Fruit fly (Drosophila melanogaster) whole organism, embryonic: ENCODE data around the gene ebd1.

Experiments used
- Ada2b ChIP-seq: fragments of 200-800 bp; sonication (Bioruptor generic); IDR thresholded peaks from 2 replicates; pipeline ENCODE4 v1.3.6; 2022; ENCODE audit warnings: missing biosample characterization, missing genetic modification characterization
- Atf3 ChIP-seq: fragments of 200-800 bp; sonication (Bioruptor generic); optimal IDR thresholded peaks from 3 replicates; lab custom pipeline; 2016; ENCODE audit warnings: missing biosample characterization, missing genetic modification characterization
- CG10321 ChIP-seq: fragments of 200-800 bp; sonication (Bioruptor generic); IDR thresholded peaks from 2 replicates; pipeline ENCODE4 v1.3.6; 2022; ENCODE audit warnings: missing biosample characterization, missing genetic modification characterization
- CG12219 ChIP-seq: fragments of 200-800 bp; sonication (Bioruptor generic); optimal IDR thresholded peaks from 3 replicates; lab custom pipeline; 2018; ENCODE audit warnings: missing biosample characterization, mild to moderate bottlenecking, missing genetic modification characterization
- CG13894 ChIP-seq: fragments of 200-800 bp; sonication (Bioruptor generic); optimal IDR thresholded peaks from 3 replicates; lab custom pipeline; 2018; ENCODE audit warnings: missing biosample characterization, mild to moderate bottlenecking, missing genetic modification characterization, moderate library complexity
- CG15514 ChIP-seq: fragments of 200-800 bp; sonication (Bioruptor generic); optimal IDR thresholded peaks from 3 replicates; lab custom pipeline; 2017; ENCODE audit warnings: missing biosample characterization, missing genetic modification characterization, mild to moderate bottlenecking, moderate library complexity, missing genetic modification reagents
- CG17568 ChIP-seq: fragments of 200-800 bp; sonication (Bioruptor generic); optimal IDR thresholded peaks from 2 replicates; lab custom pipeline; 2018; ENCODE audit warnings: missing biosample characterization, mild to moderate bottlenecking, missing genetic modification characterization, moderate library complexity
- CG17802 ChIP-seq: fragments of 200-800 bp; sonication (Bioruptor generic); optimal IDR thresholded peaks from 2 replicates; lab custom pipeline; 2018; ENCODE audit warnings: missing biosample characterization, mild to moderate bottlenecking, missing genetic modification characterization, moderate library complexity
- CG17829 ChIP-seq: fragments of 200-800 bp; optimal IDR thresholded peaks from 2 replicates; lab custom pipeline; 2019; ENCODE audit warnings: missing biosample characterization, mild to moderate bottlenecking, missing genetic modification characterization, moderate library complexity
- CG31441 ChIP-seq: fragments of 200-800 bp; sonication (Bioruptor generic); IDR thresholded peaks from 2 replicates; pipeline ENCODE4 v1.3.6; 2022; ENCODE audit warnings: missing biosample characterization, missing genetic modification characterization
- CG4282 ChIP-seq: fragments of 200-800 bp; sonication (Bioruptor generic); optimal IDR thresholded peaks from 2 replicates; lab custom pipeline; 2016; ENCODE audit warnings: missing biosample characterization, missing genetic modification characterization
- CG4328 ChIP-seq: fragments of 200-800 bp; sonication (Bioruptor generic); optimal IDR thresholded peaks from 3 replicates; lab custom pipeline; 2017; ENCODE audit warnings: missing biosample characterization, missing genetic modification reagents, missing genetic modification characterization
- CG6272 ChIP-seq: fragments of 200-800 bp; sonication (Bioruptor generic); IDR thresholded peaks from 2 replicates; pipeline ENCODE4 v1.3.6; 2022; ENCODE audit warnings: missing biosample characterization, missing genetic modification characterization
- CG6689 ChIP-seq: fragments of 200-800 bp; sonication (Bioruptor generic); IDR thresholded peaks from 2 replicates; pipeline ENCODE4 v1.3.6; 2022; ENCODE audit warnings: missing biosample characterization, missing genetic modification characterization
- CG7271 ChIP-seq: fragments of 200-800 bp; sonication (Bioruptor generic); optimal IDR thresholded peaks from 2 replicates; lab custom pipeline; 2018; ENCODE audit warnings: missing biosample characterization, mild to moderate bottlenecking, missing genetic modification characterization, moderate library complexity
- CG7928 ChIP-seq: fragments of 200-800 bp; sonication (Bioruptor generic); optimal IDR thresholded peaks from 2 replicates; lab custom pipeline; 2017; ENCODE audit warnings: missing biosample characterization, mild to moderate bottlenecking, missing genetic modification characterization
- CG7963 ChIP-seq: fragments of 200-800 bp; sonication (Bioruptor generic); IDR thresholded peaks from 3 replicates; pipeline ENCODE4 v1.3.6; 2022; ENCODE audit warnings: missing biosample characterization, missing genetic modification characterization; ENCODE audit not compliant: partially characterized antibody
- CG8359 ChIP-seq: fragments of 200-800 bp; sonication (Bioruptor generic); optimal IDR thresholded peaks from 2 replicates; lab custom pipeline; 2017; ENCODE audit warnings: missing biosample characterization, mild to moderate bottlenecking, missing genetic modification characterization, borderline replicate concordance
- Camta ChIP-seq: fragments of 200-800 bp; sonication (Bioruptor generic); optimal IDR thresholded peaks from 2 replicates; lab custom pipeline; 2016; ENCODE audit warnings: missing biosample characterization, missing genetic modification characterization
- Deaf1 ChIP-seq: fragments of 200-800 bp; optimal IDR thresholded peaks from 3 replicates; lab custom pipeline; 2019; ENCODE audit warnings: missing biosample characterization, mild to moderate bottlenecking, missing genetic modification characterization, moderate library complexity
- Dp ChIP-seq: fragments of 200-800 bp; sonication (Bioruptor generic); optimal IDR thresholded peaks from 2 replicates; lab custom pipeline; 2018; ENCODE audit warnings: missing biosample characterization, mild to moderate bottlenecking, missing genetic modification characterization, moderate library complexity
- Ets65A ChIP-seq: fragments of 200-800 bp; sonication (Bioruptor generic); peaks from one replicate; lab custom pipeline; 2016; ENCODE audit warnings: missing biosample characterization, missing genetic modification characterization
- Fer3 ChIP-seq: fragments of 200-800 bp; sonication (Bioruptor generic); optimal IDR thresholded peaks from 2 replicates; lab custom pipeline; 2018; ENCODE audit warnings: missing biosample characterization, mild to moderate bottlenecking, missing genetic modification characterization, moderate library complexity
- HmgD ChIP-seq: fragments of 200-800 bp; sonication (Bioruptor generic); optimal IDR thresholded peaks from 3 replicates; lab custom pipeline; 2016; ENCODE audit warnings: missing biosample characterization, missing genetic modification characterization
- HmgZ ChIP-seq: fragments of 200-800 bp; sonication (Bioruptor generic); optimal IDR thresholded peaks from 2 replicates; lab custom pipeline; 2018; ENCODE audit warnings: missing biosample characterization, mild to moderate bottlenecking, missing genetic modification characterization
- Kr ChIP-seq: fragments of 200-800 bp; sonication (Bioruptor generic); optimal IDR thresholded peaks from 2 replicates; lab custom pipeline; 2017; ENCODE audit warnings: missing biosample characterization, mild to moderate bottlenecking, missing genetic modification characterization
- Med ChIP-seq: fragments of 200-800 bp; sonication (Bioruptor generic); peaks from one replicate; lab custom pipeline; 2016; ENCODE audit warnings: missing biosample characterization, missing genetic modification characterization, mild to moderate bottlenecking, inconsistent platforms, moderate library complexity
- Spps ChIP-seq: fragments of 200-800 bp; sonication (Bioruptor generic); optimal IDR thresholded peaks from 2 replicates; lab custom pipeline; 2018; ENCODE audit warnings: missing biosample characterization, mild to moderate bottlenecking, missing genetic modification characterization
- btn ChIP-seq: fragments of 200-800 bp; sonication (Bioruptor generic); optimal IDR thresholded peaks from 2 replicates; lab custom pipeline; 2016; ENCODE audit warnings: missing biosample characterization, missing genetic modification characterization
- cad ChIP-seq: fragments of >200 bp; optimal IDR thresholded peaks from 2 replicates; lab custom pipeline; 2017; ENCODE audit warnings: missing biosample characterization, missing genetic modification characterization
- ci ChIP-seq: fragments of 200-800 bp; sonication (Bioruptor generic); IDR thresholded peaks from 3 replicates; pipeline ENCODE4 v1.3.6; 2022; ENCODE audit warnings: missing biosample characterization, missing genetic modification characterization
- croc ChIP-seq: fragments of 200-800 bp; sonication (Bioruptor generic); conservative IDR thresholded peaks from 3 replicates; pipeline ENCODE4 v1.3.6; 2022; ENCODE audit warnings: missing biosample characterization, missing genetic modification characterization
- crol ChIP-seq: fragments of 200-800 bp; sonication (Bioruptor generic); IDR thresholded peaks from 2 replicates; pipeline ENCODE4 v1.3.6; 2022; ENCODE audit warnings: missing biosample characterization, missing genetic modification characterization
- eve ChIP-seq, 2 experiments: fragments of >200 bp; optimal IDR thresholded peaks; 2 replicates each; lab custom pipeline; 2017; ENCODE audit warnings: missing biosample characterization in 2 of 2, missing genetic modification characterization in 2 of 2
- gt ChIP-seq: fragments of 200-800 bp; sonication (Bioruptor generic); IDR thresholded peaks from 2 replicates; pipeline ENCODE4 v1.3.6; 2022; ENCODE audit warnings: missing biosample characterization, missing genetic modification characterization
- ham ChIP-seq: fragments of 200-800 bp; sonication (Bioruptor generic); IDR thresholded peaks from 2 replicates; pipeline ENCODE4 v1.3.6; 2022; ENCODE audit warnings: missing biosample characterization, missing genetic modification characterization
- kah ChIP-seq: fragments of 200-800 bp; sonication (Bioruptor generic); optimal IDR thresholded peaks from 2 replicates; lab custom pipeline; 2018; ENCODE audit warnings: missing biosample characterization, mild to moderate bottlenecking, missing genetic modification characterization
- kni ChIP-seq: fragments of 200-800 bp; sonication (Bioruptor generic); optimal IDR thresholded peaks from 3 replicates; lab custom pipeline; 2017; ENCODE audit warnings: mild to moderate bottlenecking, missing biosample characterization, missing genetic modification reagents, missing genetic modification characterization
- lov ChIP-seq, 2 experiments: fragments of 200-800 bp in 1 of 2; fragments of >200 bp in 1 of 2; sonication (Bioruptor generic) in 1 of 2; IDR thresholded peaks in 1 of 2; optimal IDR thresholded peaks in 1 of 2; 2 replicates in 1 of 2; 3 replicates in 1 of 2; pipeline versions ENCODE4 v1.3.6 to Lab custom; 2017 to 2022; ENCODE audit warnings: missing biosample characterization in 1 of 2, missing genetic modification characterization in 1 of 2
- peb ChIP-seq: fragments of 200-800 bp; sonication (Bioruptor generic); IDR thresholded peaks from 2 replicates; pipeline ENCODE4 v1.3.6; 2022; ENCODE audit warnings: missing biosample characterization, missing genetic modification characterization
- psq ChIP-seq: fragments of 200-800 bp; sonication (Bioruptor generic); optimal IDR thresholded peaks from 2 replicates; lab custom pipeline; 2017; ENCODE audit warnings: missing biosample characterization, missing genetic modification characterization
- row ChIP-seq: fragments of 200-800 bp; sonication (Bioruptor generic); IDR thresholded peaks from 3 replicates; pipeline ENCODE4 v1.3.6; 2022; ENCODE audit warnings: missing biosample characterization, missing genetic modification characterization
- salm ChIP-seq: fragments of 200-800 bp; sonication (Bioruptor generic); optimal IDR thresholded peaks from 2 replicates; lab custom pipeline; 2018; ENCODE audit warnings: missing biosample characterization, mild to moderate bottlenecking, missing genetic modification characterization
- sens ChIP-seq: fragments of 200-800 bp; sonication (Bioruptor generic); peaks from one replicate; lab custom pipeline; 2016; ENCODE audit warnings: missing biosample characterization, missing genetic modification characterization
- shn ChIP-seq: fragments of 200-800 bp; sonication (Bioruptor generic); optimal IDR thresholded peaks from 3 replicates; lab custom pipeline; 2016; ENCODE audit warnings: missing biosample characterization, missing genetic modification characterization
- sna ChIP-seq: fragments of 200-800 bp; sonication (Bioruptor generic); IDR thresholded peaks from 2 replicates; pipeline ENCODE4 v1.3.6; 2022; ENCODE audit warnings: missing biosample characterization, missing genetic modification characterization; ENCODE audit not compliant: partially characterized antibody
- tin ChIP-seq: fragments of 200-800 bp; sonication (Bioruptor generic); optimal IDR thresholded peaks from 3 replicates; lab custom pipeline; 2016; ENCODE audit warnings: missing biosample characterization, missing genetic modification characterization
- usp ChIP-seq: fragments of >200 bp; optimal IDR thresholded peaks from 2 replicates; lab custom pipeline; 2017; ENCODE audit warnings: missing biosample characterization, missing genetic modification characterization

Gene ebd1

DNA sequence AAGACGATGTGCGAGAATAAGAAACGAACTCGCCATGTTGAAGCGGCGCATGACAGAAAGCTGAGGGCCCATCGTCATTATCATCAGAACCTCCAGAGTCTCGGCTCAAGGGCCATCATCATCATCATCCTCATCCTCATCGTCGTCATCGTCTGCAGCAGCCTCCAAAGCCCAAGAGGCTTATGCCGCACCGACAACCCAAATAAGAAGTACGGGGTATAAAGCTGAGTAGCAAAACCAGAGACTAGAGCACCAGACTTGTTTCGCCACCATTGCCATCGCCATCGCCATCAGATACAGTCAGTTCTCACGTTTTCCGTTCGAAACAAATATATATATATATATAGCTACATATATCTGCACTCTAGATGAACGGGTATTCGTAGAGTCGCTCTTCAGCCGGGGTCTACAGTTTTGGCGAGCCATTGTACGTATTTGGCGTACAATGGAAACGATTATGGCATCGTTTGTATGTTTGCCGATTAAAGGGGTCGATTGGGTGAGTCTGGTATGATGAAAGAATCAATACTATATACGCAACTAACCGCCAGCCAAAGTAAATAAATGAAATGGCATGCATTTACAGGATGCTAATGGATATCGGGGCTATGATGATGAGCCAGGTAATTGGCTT, 17.9 kb upstream of the ebd1 start:
- TF ChIP-seq CG17802 (tag; lab: Kevin White, UChicago) (no peak), HmgD (GFP tag; lab: Kevin White, UChicago) (no peak), Camta (no peak), CG7271 (tag; lab: Kevin White, UChicago) (no peak), row (GFP tag; lab: Robert Waterston, UW) (0 out of 3 replicates have a peak, but pooled peaks have one; percentile 1), salm (tag; lab: Kevin White, UChicago) (no peak), peb (GFP tag; lab: Robert Waterston, UW) (no peak), CG17829 (no peak), CG13894 (tag; lab: Kevin White, UChicago) (peak; percentile 100), CG12219 (GFP tag; lab: Kevin White, UChicago) (no peak), Ada2b (no peak), CG15514 (GFP tag; lab: Kevin White, UChicago) (no peak), CG31441 (GFP tag; lab: Robert Waterston, UW) (no peak), croc (GFP tag; lab: Robert Waterston, UW) (no peak), sens (GFP tag; lab: Kevin White, UChicago) (peak; percentile 42), CG4282 (no peak), Deaf1 (tag; lab: Kevin White, UChicago) (peak; percentile 23), gt (GFP tag; lab: Robert Waterston, UW) (no peak), CG7928 (GFP tag; lab: Kevin White, UChicago) (no peak), tin (GFP tag; lab: Kevin White, UChicago) (no peak), usp (GFP tag; lab: Kevin White, UChicago) (no peak), HmgZ (no peak), eve (GFP tag; optimal IDR thresholded peaks at IDR 0.05; lab: Kevin White, UChicago) (no peak)

DNA sequence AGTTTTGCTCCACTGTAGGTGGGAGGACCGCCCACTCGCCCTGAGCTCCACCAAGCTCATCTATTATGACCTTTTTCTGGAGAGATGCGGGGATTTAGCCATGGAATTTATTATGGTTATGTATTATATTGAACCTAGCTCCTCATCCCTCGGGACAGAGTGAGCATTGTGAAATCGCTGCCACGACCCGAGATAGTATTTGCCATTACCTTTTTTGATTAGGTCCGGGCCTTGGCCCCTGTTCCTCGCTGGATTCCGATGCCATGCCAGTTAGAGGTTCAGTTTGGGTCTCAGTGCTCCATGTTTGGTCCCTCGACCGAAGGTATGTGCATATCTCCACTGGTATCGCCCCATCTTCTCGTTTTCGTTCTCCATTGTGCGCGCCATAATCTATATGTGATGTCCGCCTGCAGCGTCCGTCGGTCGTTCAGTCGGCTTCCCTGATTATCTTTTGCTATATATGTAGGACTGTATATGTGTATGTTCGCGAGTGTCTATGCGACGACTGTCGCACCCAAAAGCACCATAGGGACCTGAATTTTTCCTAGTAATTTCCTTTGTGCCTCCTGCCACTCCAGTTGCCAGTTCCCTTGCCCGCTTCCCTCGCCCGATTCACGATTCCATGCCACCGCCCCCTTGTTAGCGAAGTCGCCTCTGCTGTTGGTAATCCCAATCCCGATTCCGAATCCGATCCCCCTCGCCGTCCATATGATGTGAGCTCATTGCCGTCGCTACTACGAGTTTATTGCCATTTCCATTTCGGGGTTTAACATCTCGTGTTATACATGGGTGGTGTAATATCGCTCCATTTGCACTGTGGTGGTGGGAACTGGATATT, 16.7 kb upstream of the ebd1 start:
- TF ChIP-seq Dp (GFP tag; lab: Kevin White, UChicago) = no peak
- no peak for TF ChIP-seq Atf3 (GFP tag; lab: Kevin White, UChicago)
- no peak for TF ChIP-seq shn (GFP tag; lab: Kevin White, UChicago)
- no peak for TF ChIP-seq CG17568
- no peak for TF ChIP-seq sna
- TF ChIP-seq Fer3 = no peak
- TF ChIP-seq btn (GFP tag; lab: Kevin White, UChicago) = no peak
- TF ChIP-seq Deaf1 (tag; lab: Kevin White, UChicago) = peak; percentile 31
- TF ChIP-seq Kr (GFP tag; lab: Kevin White, UChicago) = no peak
- TF ChIP-seq CG13894 (tag; lab: Kevin White, UChicago) = peak; percentile 98
- no peak for TF ChIP-seq Spps (tag; lab: Kevin White, UChicago)
- TF ChIP-seq lov (optimal IDR thresholded peaks at IDR 0.05; lab: Kevin White, UChicago) = no peak
- TF ChIP-seq lov (GFP tag; IDR thresholded peaks at IDR 0.05; lab: Robert Waterston, UW) = 0 out of 3 replicates have a peak, but pooled peaks have one; percentile 31
- no peak for TF ChIP-seq CG4328 (GFP tag; lab: Kevin White, UChicago)
- no peak for TF ChIP-seq kah (GFP tag; lab: Kevin White, UChicago)
- TF ChIP-seq Ets65A (GFP tag; lab: Kevin White, UChicago) = peak; percentile 53
- TF ChIP-seq kni (GFP tag; lab: Kevin White, UChicago) = no peak
- TF ChIP-seq crol (GFP tag; lab: Robert Waterston, UW) = peak; percentile 33; the same call in 1 of the 2 replicates
- TF ChIP-seq CG10321 (GFP tag; lab: Robert Waterston, UW) = no peak
- TF ChIP-seq CG8359 = no peak
- no peak for TF ChIP-seq CG17829
- no peak for TF ChIP-seq ham (GFP tag; lab: Robert Waterston, UW)
- TF ChIP-seq CG7963 = no peak
- TF ChIP-seq Med (GFP tag; lab: Kevin White, UChicago) = peak; percentile 45
- TF ChIP-seq CG6689 (GFP tag; lab: Robert Waterston, UW) = no peak
- TF ChIP-seq ci (GFP tag; lab: Robert Waterston, UW) = 0 out of 3 replicates have a peak, but pooled peaks have one; percentile 27
- no peak for TF ChIP-seq psq (GFP tag; lab: Kevin White, UChicago)
- TF ChIP-seq CG6272 (GFP tag; lab: Robert Waterston, UW) = no peak
- no peak for TF ChIP-seq cad (GFP tag; lab: Kevin White, UChicago)
